Fruit fly (Drosophila melanogaster): ENCODE data around the gene Pxt.

Pxt gene

DNA sequence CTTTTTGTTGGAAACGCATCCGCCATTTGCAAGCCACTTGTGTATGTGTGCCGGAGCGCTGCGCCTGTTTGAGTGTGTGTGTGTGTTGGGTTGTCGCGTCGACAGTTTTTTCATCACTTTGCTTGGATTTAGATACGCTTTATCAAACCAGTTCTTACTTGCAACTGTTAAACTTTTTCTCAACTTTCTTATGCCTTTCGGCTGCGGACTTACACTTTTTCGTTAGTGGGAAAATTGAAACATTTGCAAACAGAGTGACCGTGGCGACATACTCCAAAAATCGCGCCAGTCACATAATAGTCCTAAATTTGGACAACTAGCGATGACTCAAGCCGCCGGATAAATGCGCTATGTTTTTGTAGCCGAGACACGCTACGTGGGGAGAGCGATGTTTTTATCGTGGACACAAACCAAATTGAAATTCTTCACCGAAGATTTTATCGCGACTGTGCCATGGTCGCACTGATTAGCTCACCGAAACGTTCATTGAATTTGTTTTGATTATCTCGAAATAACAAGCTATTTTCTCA is 36.9 kb upstream of the Pxt start, which contains the start of the genes alt and CG7655 (continued):
- TF ChIP-seq CG15479 (GFP tag; optimal IDR thresholded peaks at IDR 0.05) (no peak), CG10565 (GFP tag; optimal IDR thresholded peaks at IDR 0.05) (no peak), CG11247 (GFP tag; IDR thresholded peaks at IDR 0.05) (no peak), Oli (tag; optimal IDR thresholded peaks at IDR 0.05) (no peak), CG2875 (GFP tag; optimal IDR thresholded peaks at IDR 0.05) (no peak), CG8290 (GFP tag; optimal IDR thresholded peaks at IDR 0.05) (peak; percentile 41), CG8290 (tag; optimal IDR thresholded peaks at IDR 0.05) (peak in 1 of 2 experiments; percentile 86), CG12104 (GFP tag; optimal IDR thresholded peaks at IDR 0.05) (no peak), knrl (GFP tag; IDR thresholded peaks at IDR 0.05; ENCODE audit: partially characterized antibody) (no peak), B-H1 (GFP tag; IDR thresholded peaks at IDR 0.05) (no peak), chm (GFP tag; IDR thresholded peaks at IDR 0.05) (no peak), unc-4 (GFP tag; IDR thresholded peaks at IDR 0.05; ENCODE audit: partially characterized antibody) (no peak), NFAT (GFP tag; IDR thresholded peaks at IDR 0.05) (no peak), vvl (GFP tag; IDR thresholded peaks at IDR 0.05) (no peak), CG11723 (GFP tag; optimal IDR thresholded peaks at IDR 0.05) (no peak), Atf-2 (GFP tag; optimal IDR thresholded peaks at IDR 0.05) (no peak), CG12769 (tag; optimal IDR thresholded peaks at IDR 0.05) (no peak), Dad (GFP tag; optimal IDR thresholded peaks at IDR 0.05) (peak; percentile 31), exex (tag; optimal IDR thresholded peaks at IDR 0.05) (no peak), gce (GFP tag; IDR thresholded peaks at IDR 0.05) (no peak), gcm (GFP tag; optimal IDR thresholded peaks at IDR 0.05) (no peak), CG3838 (GFP tag; optimal IDR thresholded peaks at IDR 0.05) (no peak), CG17568 (GFP tag; optimal IDR thresholded peaks at IDR 0.05) (no peak), HHEX (GFP tag; optimal IDR thresholded peaks at IDR 0.05) (no peak), bowl (GFP tag; IDR thresholded peaks at IDR 0.05) (no peak), ERR (GFP tag; optimal IDR thresholded peaks at IDR 0.05) (no peak), sisA (GFP tag; IDR thresholded peaks at IDR 0.05) (no peak), CG7987 (GFP tag; optimal IDR thresholded peaks at IDR 0.05) (no peak), CG18619 (GFP tag; optimal IDR thresholded peaks at IDR 0.05) (no peak), al (GFP tag; IDR thresholded peaks at IDR 0.05) (no peak), CG5245 (GFP tag; optimal IDR thresholded peaks at IDR 0.05) (no peak), yki (optimal IDR thresholded peaks at IDR 0.05) (no peak), CG2199 (GFP tag; IDR thresholded peaks at IDR 0.05) (no peak), bcd (GFP tag; optimal IDR thresholded peaks at IDR 0.05) (no peak), CG16863 (GFP tag; optimal IDR thresholded peaks at IDR 0.05) (no peak), CG4328 (GFP tag; optimal IDR thresholded peaks at IDR 0.05) (no peak), CG12236 (GFP tag; optimal IDR thresholded peaks at IDR 0.05) (no peak), CG18476 (GFP tag; optimal IDR thresholded peaks at IDR 0.05) (no peak), Optix (GFP tag; IDR thresholded peaks at IDR 0.05) (no peak), stwl (tag; optimal IDR thresholded peaks at IDR 0.05) (peak; percentile 66), MTF-1 (GFP tag; optimal IDR thresholded peaks at IDR 0.05; ENCODE audit: borderline replicate concordance) (no peak), tio (GFP tag; optimal IDR thresholded peaks at IDR 0.05) (no peak), CG2889 (GFP tag; IDR thresholded peaks at IDR 0.05) (no peak), YL-1 (GFP tag; optimal IDR thresholded peaks at IDR 0.05) (peak; percentile 61), CG17359 (tag; optimal IDR thresholded peaks at IDR 0.05) (peak; percentile 40), Awh (GFP tag; IDR thresholded peaks at IDR 0.05) (no peak), nau (GFP tag; optimal IDR thresholded peaks at IDR 0.05) (no peak), CG12155 (GFP tag; optimal IDR thresholded peaks at IDR 0.05) (peak; percentile 10), CG11504 (tag; optimal IDR thresholded peaks at IDR 0.05) (no peak), wdn (GFP tag; IDR thresholded peaks at IDR 0.05) (no peak), gem (tag; optimal IDR thresholded peaks at IDR 0.05) (peak; percentile 15), CG13123 (GFP tag; optimal IDR thresholded peaks at IDR 0.05) (no peak)

Measured in whole organism, embryonic.